Worm (Caenorhabditis elegans) whole organism, L2 larva: ENCODE measurements around the gene best-18.

ENCODE experiments used
- C34F6.9 ChIP-seq: fragments of 150-350 bp; optimal IDR thresholded peaks from 2 replicates; lab custom pipeline; 2014; ENCODE audit warnings: missing biosample characterization, missing genetic modification characterization
- F13H6.1 ChIP-seq: sonication (generic microtip); optimal IDR thresholded peaks from 2 replicates; lab custom pipeline; 2016; ENCODE audit warnings: missing genetic modification characterization, missing compliant biosample characterization
- R02D3.7 ChIP-seq: fragments of 150-350 bp; optimal IDR thresholded peaks from 2 replicates; lab custom pipeline; 2014; ENCODE audit warnings: missing biosample characterization, missing genetic modification characterization
- Y55F3AM.14 ChIP-seq: fragments of 200-800 bp; sonication (Bioruptor generic); optimal IDR thresholded peaks from 2 replicates; lab custom pipeline; 2018; ENCODE audit warnings: mild to moderate bottlenecking, missing genetic modification characterization, missing compliant biosample characterization
- ZK546.5 ChIP-seq: sonication (generic microtip); optimal IDR thresholded peaks from 2 replicates; lab custom pipeline; 2017; ENCODE audit warnings: missing biosample characterization, missing genetic modification characterization
- alr-1 ChIP-seq: fragments of 150-350 bp; optimal IDR thresholded peaks from 2 replicates; lab custom pipeline; 2014; ENCODE audit warnings: missing biosample characterization, missing genetic modification characterization
- aly-2 ChIP-seq: fragments of 150-350 bp; optimal IDR thresholded peaks from 2 replicates; lab custom pipeline; 2014; ENCODE audit warnings: missing biosample characterization, missing genetic modification characterization
- ama-1 ChIP-seq: fragments of 150-350 bp; optimal IDR thresholded peaks from 2 replicates; lab custom pipeline; 2018; ENCODE audit warnings: inconsistent platforms
- blmp-1 ChIP-seq: sonication (generic microtip); optimal IDR thresholded peaks from 2 replicates; lab custom pipeline; 2017; ENCODE audit warnings: missing genetic modification characterization, mild to moderate bottlenecking, missing compliant biosample characterization, antibody characterized with exemption, moderate library complexity; ENCODE audit not compliant: insufficient read depth
- ceh-16 ChIP-seq: fragments of 150-350 bp; optimal IDR thresholded peaks from 2 replicates; lab custom pipeline; 2014; ENCODE audit warnings: missing biosample characterization, missing genetic modification characterization
- ceh-82 ChIP-seq: fragments of 150-350 bp; optimal IDR thresholded peaks from 2 replicates; lab custom pipeline; 2014; ENCODE audit warnings: missing biosample characterization, missing genetic modification characterization
- crh-2 ChIP-seq: sonication (generic microtip); optimal IDR thresholded peaks from 2 replicates; lab custom pipeline; 2017; ENCODE audit warnings: missing biosample characterization, missing genetic modification characterization
- dmd-4 ChIP-seq: sonication (generic microtip); optimal IDR thresholded peaks from 2 replicates; lab custom pipeline; 2017; ENCODE audit warnings: missing biosample characterization, missing genetic modification characterization
- egl-27 ChIP-seq: sonication (generic microtip); optimal IDR thresholded peaks from 3 replicates; lab custom pipeline; 2017; ENCODE audit warnings: missing biosample characterization, missing genetic modification reagents, missing genetic modification characterization
- elt-1 ChIP-seq: fragments of 150-350 bp; optimal IDR thresholded peaks from 2 replicates; lab custom pipeline; 2014; ENCODE audit warnings: missing biosample characterization, missing genetic modification characterization
- elt-3 ChIP-seq: sonication (generic microtip); optimal IDR thresholded peaks from 2 replicates; lab custom pipeline; 2017; ENCODE audit warnings: missing biosample characterization, missing genetic modification characterization
- fos-1 ChIP-seq: fragments of 150-350 bp; optimal IDR thresholded peaks from 2 replicates; lab custom pipeline; 2014; ENCODE audit warnings: missing biosample characterization, missing genetic modification characterization
- gmeb-1 ChIP-seq: fragments of 150-350 bp; optimal IDR thresholded peaks from 2 replicates; lab custom pipeline; 2014; ENCODE audit warnings: missing biosample characterization, missing genetic modification characterization
- lin-11 ChIP-seq: fragments of 150-350 bp; sonication (generic microtip); optimal IDR thresholded peaks from 2 replicates; lab custom pipeline; 2014; ENCODE audit warnings: missing biosample characterization, missing genetic modification characterization, inconsistent platforms, mixed read lengths
- lin-13 ChIP-seq: fragments of 150-350 bp; optimal IDR thresholded peaks from 2 replicates; lab custom pipeline; 2014; ENCODE audit warnings: missing biosample characterization, missing genetic modification reagents, missing genetic modification characterization
- lin-39 ChIP-seq: fragments of 150-350 bp; optimal IDR thresholded peaks from 2 replicates; lab custom pipeline; 2014; ENCODE audit warnings: missing biosample characterization, missing genetic modification reagents, missing genetic modification characterization
- lsy-2 ChIP-seq, 2 experiments: fragments of 150-350 bp in 1 of 2; sonication (generic microtip) in 1 of 2; optimal IDR thresholded peaks; 2 replicates each; lab custom pipeline; 2014 to 2017; ENCODE audit warnings: missing biosample characterization in 2 of 2, missing genetic modification characterization in 2 of 2
- mab-5 ChIP-seq: fragments of 150-350 bp; optimal IDR thresholded peaks from 2 replicates; lab custom pipeline; 2014; ENCODE audit warnings: missing biosample characterization, missing genetic modification characterization
- mbf-1 ChIP-seq: sonication (generic microtip); optimal IDR thresholded peaks from 2 replicates; lab custom pipeline; 2017; ENCODE audit warnings: missing biosample characterization, missing genetic modification characterization
- mdl-1 ChIP-seq, 2 experiments: fragments of 150-350 bp in 1 of 2; sonication (generic microtip) in 1 of 2; optimal IDR thresholded peaks; 2 replicates each; lab custom pipeline; 2017; ENCODE audit warnings: missing biosample characterization in 2 of 2, missing genetic modification characterization in 2 of 2
- nhr-10 ChIP-seq: sonication (generic microtip); optimal IDR thresholded peaks from 2 replicates; lab custom pipeline; 2017; ENCODE audit warnings: missing biosample characterization, missing genetic modification characterization
- nhr-11 ChIP-seq: fragments of 150-350 bp; optimal IDR thresholded peaks from 2 replicates; lab custom pipeline; 2014; ENCODE audit warnings: missing biosample characterization, missing genetic modification characterization
- nhr-12 ChIP-seq: fragments of 150-350 bp; optimal IDR thresholded peaks from 2 replicates; lab custom pipeline; 2014; ENCODE audit warnings: missing biosample characterization, missing genetic modification characterization
- nhr-129 ChIP-seq: fragments of 150-350 bp; optimal IDR thresholded peaks from 2 replicates; lab custom pipeline; 2014; ENCODE audit warnings: missing biosample characterization, missing genetic modification characterization
- nhr-21 ChIP-seq: fragments of 150-350 bp; optimal IDR thresholded peaks from 2 replicates; lab custom pipeline; 2014; ENCODE audit warnings: missing biosample characterization, missing genetic modification characterization
- nhr-23 ChIP-seq: fragments of 150-350 bp; optimal IDR thresholded peaks from 2 replicates; lab custom pipeline; 2014; ENCODE audit warnings: missing biosample characterization, missing genetic modification reagents, missing genetic modification characterization
- nhr-237 ChIP-seq: fragments of 150-350 bp; optimal IDR thresholded peaks from 2 replicates; lab custom pipeline; 2014; ENCODE audit warnings: missing biosample characterization, missing genetic modification characterization
- nhr-25 ChIP-seq: fragments of 150-350 bp; sonication (generic microtip); optimal IDR thresholded peaks from 3 replicates; lab custom pipeline; 2014; ENCODE audit warnings: missing biosample characterization, missing genetic modification characterization
- nhr-6 ChIP-seq: fragments of 150-350 bp; optimal IDR thresholded peaks from 2 replicates; lab custom pipeline; 2014; ENCODE audit warnings: missing biosample characterization, missing genetic modification characterization
- nhr-77 ChIP-seq: fragments of 150-350 bp; optimal IDR thresholded peaks from 2 replicates; lab custom pipeline; 2014; ENCODE audit warnings: missing biosample characterization, missing genetic modification characterization
- peb-1 ChIP-seq: fragments of 150-350 bp; optimal IDR thresholded peaks from 2 replicates; lab custom pipeline; 2014; ENCODE audit warnings: missing biosample characterization, missing genetic modification characterization
- sem-4 ChIP-seq: fragments of 150-350 bp; optimal IDR thresholded peaks from 2 replicates; lab custom pipeline; 2014; ENCODE audit warnings: missing biosample characterization, missing genetic modification reagents, missing genetic modification characterization
- skn-1 ChIP-seq: sonication (generic microtip); optimal IDR thresholded peaks from 2 replicates; lab custom pipeline; 2017; ENCODE audit warnings: missing biosample characterization, missing genetic modification characterization
- sma-3 ChIP-seq: sonication (generic microtip); optimal IDR thresholded peaks from 2 replicates; lab custom pipeline; 2016; ENCODE audit warnings: missing genetic modification reagents, missing genetic modification characterization, missing compliant biosample characterization
- sma-9 ChIP-seq, 2 experiments: fragments of 150-350 bp in 1 of 2; sonication (generic microtip) in 1 of 2; optimal IDR thresholded peaks; 2 replicates each; lab custom pipeline; 2014 to 2016; ENCODE audit warnings: missing genetic modification characterization in 2 of 2, mild to moderate bottlenecking in 1 of 2, missing biosample characterization in 1 of 2, missing compliant biosample characterization in 1 of 2, missing genetic modification reagents in 1 of 2, moderate library complexity in 1 of 2
- snpc-4 ChIP-seq: fragments of 150-350 bp; optimal IDR thresholded peaks from 2 replicates; lab custom pipeline; 2014; ENCODE audit warnings: missing biosample characterization, missing genetic modification characterization
- unc-39 ChIP-seq: fragments of 150-350 bp; optimal IDR thresholded peaks from 2 replicates; lab custom pipeline; 2014; ENCODE audit warnings: missing biosample characterization, missing genetic modification characterization
- unc-55 ChIP-seq: fragments of 150-350 bp; sonication (generic microtip); optimal IDR thresholded peaks from 3 replicates; lab custom pipeline; 2014; ENCODE audit warnings: missing biosample characterization, missing genetic modification reagents, missing genetic modification characterization
- unc-62 ChIP-seq: fragments of 150-350 bp; optimal IDR thresholded peaks from 2 replicates; lab custom pipeline; 2014; ENCODE audit warnings: missing biosample characterization, missing genetic modification reagents, missing genetic modification characterization
- zag-1 ChIP-seq: fragments of 150-350 bp; optimal IDR thresholded peaks from 2 replicates; lab custom pipeline; 2014; ENCODE audit warnings: missing biosample characterization, missing genetic modification characterization
- ztf-1 ChIP-seq: fragments of 200-800 bp; sonication (Bioruptor generic); conservative IDR thresholded peaks from 2 replicates; pipeline ENCODE4 v1.3.6; 2022; ENCODE audit warnings: missing genetic modification characterization, missing compliant biosample characterization
- ztf-11 ChIP-seq: sonication (generic microtip); optimal IDR thresholded peaks from 2 replicates; lab custom pipeline; 2017; ENCODE audit warnings: missing biosample characterization, missing genetic modification characterization
- ztf-4 ChIP-seq: fragments of 150-350 bp; optimal IDR thresholded peaks from 2 replicates; lab custom pipeline; 2014; ENCODE audit warnings: missing biosample characterization, missing genetic modification characterization

The best-18 gene

ce11 chrIII:10218587-10218986, 6.4 kb downstream of the best-18 start, which contains the start of the genes rde-4 and cox-14:
Gene rde-4 (minus strand): TSS chrIII:10218646.
Gene cox-14 (plus strand): TSS chrIII:10218942.
- TF ChIP-seq F13H6.1 (tag; lab: Kevin White, UChicago) (peak; percentile 66), aly-2 (tag; lab: Kevin White, UChicago) (no peak), sem-4 (tag; lab: Kevin White, UChicago) (peak; percentile 72), snpc-4 (tag; lab: Kevin White, UChicago) (peak; percentile 55), unc-55 (peak; percentile 98), ceh-82 (tag; lab: Kevin White, UChicago) (no peak), Y55F3AM.14 (GFP tag; lab: Kevin White, UChicago) (no peak), zag-1 (tag; lab: Kevin White, UChicago) (no peak), nhr-25 (tag; lab: Kevin White, UChicago) (peak; percentile 86), ceh-16 (tag; lab: Kevin White, UChicago) (peak; percentile 25), sma-3 (GFP tag; lab: Kevin White, UChicago) (peak; percentile 81), egl-27 (no peak), C34F6.9 (tag; lab: Kevin White, UChicago) (peak; percentile 91), R02D3.7 (tag; lab: Kevin White, UChicago) (peak; percentile 5), mdl-1 (tag; optimal IDR thresholded peaks at IDR 0.05; lab: Kevin White, UChicago) (peak in 1 of 2 experiments; percentile 54), nhr-12 (tag; lab: Kevin White, UChicago) (no peak), ZK546.5 (tag; lab: Kevin White, UChicago) (peak; percentile 31), elt-3 (no peak), ama-1 (lab: Kevin White, UChicago) (peak; percentile 41), nhr-237 (tag; lab: Kevin White, UChicago) (no peak), crh-2 (tag; lab: Kevin White, UChicago) (peak; percentile 90), nhr-23 (tag; lab: Kevin White, UChicago) (no peak), elt-1 (no peak), nhr-77 (tag; lab: Kevin White, UChicago) (no peak), ztf-1 (GFP tag; lab: Robert Waterston, UW) (no peak), lsy-2 (tag; optimal IDR thresholded peaks at IDR 0.05; lab: Kevin White, UChicago) (peak; percentile 97 to 99), alr-1 (no peak), lin-11 (peak; percentile 61), gmeb-1 (peak; percentile 91), dmd-4 (no peak), nhr-10 (tag; lab: Kevin White, UChicago) (no peak), lin-13 (GFP tag; lab: Kevin White, UChicago) (peak; percentile 90), ztf-4 (tag; lab: Kevin White, UChicago) (peak; percentile 1), unc-62 (GFP tag; lab: Kevin White, UChicago) (no peak), fos-1 (tag; lab: Kevin White, UChicago) (peak; percentile 60), nhr-21 (tag; lab: Kevin White, UChicago) (peak; percentile 74), nhr-11 (tag; lab: Kevin White, UChicago) (no peak), skn-1 (peak; percentile 2), nhr-129 (tag; lab: Kevin White, UChicago) (peak; percentile 65), mbf-1 (no peak), nhr-6 (tag; lab: Kevin White, UChicago) (peak; percentile 60), lin-39 (tag; lab: Kevin White, UChicago) (no peak), blmp-1 (peak; percentile 19), sma-9 (GFP tag; optimal IDR thresholded peaks at IDR 0.05; lab: Kevin White, UChicago) (no peak), sma-9 (tag; optimal IDR thresholded peaks at IDR 0.05; lab: Kevin White, UChicago) (no peak), ztf-11 (tag; lab: Kevin White, UChicago) (no peak), mab-5 (peak; percentile 59), unc-39 (tag; lab: Kevin White, UChicago) (no peak), peb-1 (tag; lab: Kevin White, UChicago) (no peak)
